Fruit fly (Drosophila melanogaster): Measurements from ENCODE around the gene CG17712.

Gene CG17712

dm6 chr2L:1710224-1710623 is 41.7 kb downstream of the CG17712 start, which contains the start of the genes CG17660 and mRpL48 (continued):
- TF ChIP-seq nerfin-2 (GFP tag; IDR thresholded peaks at IDR 0.05; ENCODE audit: partially characterized antibody), result peak; percentile 72
- TF ChIP-seq sc (optimal IDR thresholded peaks at IDR 0.05), result no peak
- TF ChIP-seq sc (GFP tag; optimal IDR thresholded peaks at IDR 0.05), result no peak
- TF ChIP-seq Sry-β (GFP tag; optimal IDR thresholded peaks at IDR 0.05), result no peak
- TF ChIP-seq CG7786 (GFP tag; optimal IDR thresholded peaks at IDR 0.05), result no peak
- no peak for TF ChIP-seq Sox102F (GFP tag; optimal IDR thresholded peaks at IDR 0.05)
- TF ChIP-seq CG18011 (GFP tag; optimal IDR thresholded peaks at IDR 0.05), result no peak
- no peak for TF ChIP-seq rib (GFP tag; IDR thresholded peaks at IDR 0.05)
- TF ChIP-seq GATAe (GFP tag; conservative IDR thresholded peaks at IDR 0.05), result no peak
- no peak for TF ChIP-seq Vsx1 (GFP tag; optimal IDR thresholded peaks at IDR 0.05)
- TF ChIP-seq org-1 (GFP tag; optimal IDR thresholded peaks at IDR 0.05), result no peak
- peak; percentile 89 for TF ChIP-seq sens (GFP tag)
- TF ChIP-seq CG6272 (GFP tag; IDR thresholded peaks at IDR 0.05), result no peak
- TF ChIP-seq grau (tag; optimal IDR thresholded peaks at IDR 0.05), result peak; percentile 25
- TF ChIP-seq nom (GFP tag; optimal IDR thresholded peaks at IDR 0.05), result no peak
- TF ChIP-seq CG3838 (GFP tag; optimal IDR thresholded peaks at IDR 0.05), result no peak
- peak; percentile 75 for TF ChIP-seq trem (tag; optimal IDR thresholded peaks at IDR 0.05)
- TF ChIP-seq kah (GFP tag; optimal IDR thresholded peaks at IDR 0.05), result no peak
- no peak for TF ChIP-seq scrt (GFP tag; optimal IDR thresholded peaks at IDR 0.05)
- no peak for TF ChIP-seq Xrp1 (GFP tag; IDR thresholded peaks at IDR 0.05)
- TF ChIP-seq CG12071 (GFP tag; optimal IDR thresholded peaks at IDR 0.05), result no peak
- no peak for TF ChIP-seq CG14441 (GFP tag; IDR thresholded peaks at IDR 0.05)
- TF ChIP-seq CG13287 (GFP tag; IDR thresholded peaks at IDR 0.05; ENCODE audit: partially characterized antibody), result peak; percentile 77
- TF ChIP-seq gcm2 (GFP tag; optimal IDR thresholded peaks at IDR 0.05), result no peak
- TF ChIP-seq CG16813 (GFP tag; IDR thresholded peaks at IDR 0.05; ENCODE audit: partially characterized antibody), result peak; percentile 70
- peak; percentile 18 for TF ChIP-seq ems (GFP tag; optimal IDR thresholded peaks at IDR 0.05)
- no peak for TF ChIP-seq twi (tag; optimal IDR thresholded peaks at IDR 0.05)
- TF ChIP-seq pros (GFP tag; optimal IDR thresholded peaks at IDR 0.05), result no peak
- TF ChIP-seq CG15479 (GFP tag; optimal IDR thresholded peaks at IDR 0.05), result no peak
- TF ChIP-seq CG32532 (GFP tag; IDR thresholded peaks at IDR 0.05), result no peak
- no peak for TF ChIP-seq cato (GFP tag; optimal IDR thresholded peaks at IDR 0.05; ENCODE audit: borderline replicate concordance)
- no peak for TF ChIP-seq CG5245 (GFP tag; optimal IDR thresholded peaks at IDR 0.05)
- TF ChIP-seq CG17829 (tag; optimal IDR thresholded peaks at IDR 0.05), result peak; percentile 58
- TF ChIP-seq zen2 (GFP tag; IDR thresholded peaks at IDR 0.05; ENCODE audit: partially characterized antibody), result peak; percentile 49; the same call in 1 of the 3 replicates
- no peak for TF ChIP-seq ac (GFP tag; optimal IDR thresholded peaks at IDR 0.05)
- peak; percentile 12 for TF ChIP-seq kni (GFP tag; optimal IDR thresholded peaks at IDR 0.05)
- peak; percentile 42 for TF ChIP-seq CG2120 (GFP tag; optimal IDR thresholded peaks at IDR 0.05)
- TF ChIP-seq CG10147 (GFP tag; optimal IDR thresholded peaks at IDR 0.05), result no peak
- TF ChIP-seq CG4360 (GFP tag; IDR thresholded peaks at IDR 0.05), result peak; percentile 26; the same call in 1 of the 2 replicates
- TF ChIP-seq CG14710 (tag; optimal IDR thresholded peaks at IDR 0.05), result peak; percentile 65
- TF ChIP-seq MBD-R2 (GFP tag; IDR thresholded peaks at IDR 0.05), result peak; percentile 98
- TF ChIP-seq trh (GFP tag; optimal IDR thresholded peaks at IDR 0.05), result no peak
- no peak for TF ChIP-seq gt (GFP tag; IDR thresholded peaks at IDR 0.05)
- TF ChIP-seq Max (GFP tag; optimal IDR thresholded peaks at IDR 0.05), result peak; percentile 35
- no peak for TF ChIP-seq Chrac-16 (GFP tag; optimal IDR thresholded peaks at IDR 0.05)
- peak; percentile 41 for TF ChIP-seq dm (GFP tag; optimal IDR thresholded peaks at IDR 0.05)
- peak; percentile 39; the same call in 2 of the 3 replicates for TF ChIP-seq row (GFP tag; IDR thresholded peaks at IDR 0.05)
- TF ChIP-seq CG17359 (tag; optimal IDR thresholded peaks at IDR 0.05), result no peak
- peak; percentile 49 for TF ChIP-seq nmo (GFP tag; optimal IDR thresholded peaks at IDR 0.05)
- TF ChIP-seq cad (GFP tag; optimal IDR thresholded peaks at IDR 0.05), result no peak
- TF ChIP-seq HmgD (GFP tag; optimal IDR thresholded peaks at IDR 0.05), result no peak
